Worm (Caenorhabditis elegans): ENCODE results near the gene seip-1.

The seip-1 gene

ce11 chrV:6047818-6048217 lies 5.2 kb downstream of the seip-1 start, which contains the start of gene pgap-3:
Gene pgap-3, minus strand, starts transcription at chrV:6047918.
- TF ChIP-seq ceh-82 (tag; optimal IDR thresholded peaks at IDR 0.05), result no peak
- no peak for TF ChIP-seq snu-23 (GFP tag; optimal IDR thresholded peaks at IDR 0.05)
- no peak for TF ChIP-seq dpl-1 (GFP tag; optimal IDR thresholded peaks at IDR 0.05)
- no peak for TF ChIP-seq vab-15 (tag; optimal IDR thresholded peaks at IDR 0.05)
- TF ChIP-seq rnt-1 (tag; optimal IDR thresholded peaks at IDR 0.05), result no peak
- TF ChIP-seq ceh-63 (GFP tag; optimal IDR thresholded peaks at IDR 0.05), result no peak
- no peak for TF ChIP-seq C04F5.9 (tag; optimal IDR thresholded peaks at IDR 0.05)
- no peak for TF ChIP-seq egl-27 (tag; optimal IDR thresholded peaks at IDR 0.05)

- TF ChIP-seq efl-1 (optimal IDR thresholded peaks at IDR 0.05) (no peak), efl-1 (GFP tag; optimal IDR thresholded peaks at IDR 0.05 in 1 of 2) (peak in 1 of 2 experiments; percentile 93), elt-2 (tag; optimal IDR thresholded peaks at IDR 0.05) (peak; percentile 2), lin-13 (GFP tag; optimal IDR thresholded peaks at IDR 0.05) (no peak), nhr-11 (tag; optimal IDR thresholded peaks at IDR 0.05) (no peak), unc-130 (tag; optimal IDR thresholded peaks at IDR 0.05) (no peak), tlp-1 (tag; optimal IDR thresholded peaks at IDR 0.05) (no peak), lin-14 (GFP tag; optimal IDR thresholded peaks at IDR 0.05) (no peak)
Observed at ce11 chrV:6044853-6045594, 8.0 kb downstream of the seip-1 start, which contains the start of gene R01B10.3. Gene R01B10.3, minus strand, starts transcription at chrV:6045129.

- TF ChIP-seq egl-27 (tag; optimal IDR thresholded peaks at IDR 0.05), result no peak
- TF ChIP-seq C16A3.4 (tag; optimal IDR thresholded peaks at IDR 0.05), result no peak
- no peak for TF ChIP-seq pax-3 (tag; optimal IDR thresholded peaks at IDR 0.05)
- no peak for TF ChIP-seq irx-1 (tag; optimal IDR thresholded peaks at IDR 0.05)
- no peak for TF ChIP-seq Y116A8C.19 (tag; optimal IDR thresholded peaks at IDR 0.05; ENCODE audit: borderline replicate concordance)
Observed at ce11 chrV:6044448-6044847, 8.6 kb downstream of the seip-1 start.

ce11 chrV:6043275-6044271 lies 9.5 kb downstream of the seip-1 start, which contains the start of gene cpi-2:
Gene cpi-2, plus strand, starts transcription at chrV:6044062.
- peak; percentile 46 for TF ChIP-seq nhr-20 (tag; optimal IDR thresholded peaks at IDR 0.05)
- peak; percentile 75 to 92 (median 85) for TF ChIP-seq dpl-1 (GFP tag; optimal IDR thresholded peaks at IDR 0.05)
- peak; percentile 89 to 92 for TF ChIP-seq efl-1 (optimal IDR thresholded peaks at IDR 0.05)
- peak; percentile 91 to 98 for TF ChIP-seq efl-1 (GFP tag; optimal IDR thresholded peaks at IDR 0.05 in 1 of 2)
- peak; percentile 38 for TF ChIP-seq elt-2 (tag; optimal IDR thresholded peaks at IDR 0.05)
- TF ChIP-seq rnt-1 (tag; optimal IDR thresholded peaks at IDR 0.05), result peak; percentile 58
- TF ChIP-seq ceh-88 (GFP tag; IDR thresholded peaks at IDR 0.05), result no peak
- peak; percentile 90 to 94 for TF ChIP-seq lin-35 (GFP tag; optimal IDR thresholded peaks at IDR 0.05)
- TF ChIP-seq mef-2 (tag; optimal IDR thresholded peaks at IDR 0.05), result no peak
- peak; percentile 77 for TF ChIP-seq F16B12.6 (tag; optimal IDR thresholded peaks at IDR 0.05)
- TF ChIP-seq zag-1 (tag; optimal IDR thresholded peaks at IDR 0.05), result no peak
- TF ChIP-seq tbx-2 (tag; optimal IDR thresholded peaks at IDR 0.05), result peak; percentile 26
- TF ChIP-seq nhr-71 (tag; optimal IDR thresholded peaks at IDR 0.05), result peak; percentile 45
- peak in 1 of 2 experiments; percentile 35 for TF ChIP-seq mdl-1 (tag; optimal IDR thresholded peaks at IDR 0.05)
- peak; percentile 12 for TF ChIP-seq blmp-1 (tag; optimal IDR thresholded peaks at IDR 0.05)
- TF ChIP-seq mep-1 (tag; optimal IDR thresholded peaks at IDR 0.05), result peak; percentile 51
- TF ChIP-seq nhr-85 (tag), result peak; percentile 64
- TF ChIP-seq fkh-4 (tag; optimal IDR thresholded peaks at IDR 0.05; ENCODE audit: borderline replicate concordance), result no peak
- no peak for TF ChIP-seq pag-3 (tag; optimal IDR thresholded peaks at IDR 0.05; ENCODE audit: borderline replicate concordance, insufficient read depth)
- TF ChIP-seq lin-39 (tag; optimal IDR thresholded peaks at IDR 0.05), result no peak
- TF ChIP-seq irx-1 (tag; optimal IDR thresholded peaks at IDR 0.05), result no peak
- TF ChIP-seq lir-3 (tag; optimal IDR thresholded peaks at IDR 0.05; ENCODE audit: poor library complexity), result no peak
- TF ChIP-seq nhr-11 (tag; optimal IDR thresholded peaks at IDR 0.05), result no peak
- TF ChIP-seq fkh-8 (tag; optimal IDR thresholded peaks at IDR 0.05), result peak; percentile 5
- TF ChIP-seq skn-1 (tag; optimal IDR thresholded peaks at IDR 0.05), result no peak
- TF ChIP-seq lin-13 (GFP tag; optimal IDR thresholded peaks at IDR 0.05), result no peak
- peak; percentile 43 for TF ChIP-seq xbp-1 (tag; optimal IDR thresholded peaks at IDR 0.05)
- TF ChIP-seq swsn-7 (tag; optimal IDR thresholded peaks at IDR 0.05), result peak; percentile 28
- peak; percentile 38 to 42 for TF ChIP-seq lsy-2 (tag; optimal IDR thresholded peaks at IDR 0.05)
- TF ChIP-seq C04F5.9 (tag; optimal IDR thresholded peaks at IDR 0.05), result no peak
- TF ChIP-seq lin-15B (tag; optimal IDR thresholded peaks at IDR 0.05), result peak; percentile 8
